Fruit fly (Drosophila melanogaster) whole organism, embryonic: ENCODE data around the gene CG14440.

Experiments used
- Ada2b ChIP-seq: fragments of 200-800 bp; sonication (Bioruptor generic); IDR thresholded peaks from 2 replicates; pipeline ENCODE4 v1.3.6; 2022; ENCODE audit warnings: missing biosample characterization, missing genetic modification characterization
- Awh ChIP-seq: fragments of 200-800 bp; sonication (Bioruptor generic); IDR thresholded peaks from 2 replicates; pipeline ENCODE4, ENCODE4 v1.3.6; 2022; ENCODE audit warnings: missing biosample characterization, missing genetic modification characterization
- CG11504 ChIP-seq: fragments of 200-800 bp; sonication (Bioruptor generic); optimal IDR thresholded peaks from 3 replicates; lab custom pipeline; 2019; ENCODE audit warnings: missing biosample characterization, mild to moderate bottlenecking, missing genetic modification characterization, moderate library complexity
- CG12219 ChIP-seq: fragments of 200-800 bp; sonication (Bioruptor generic); optimal IDR thresholded peaks from 3 replicates; lab custom pipeline; 2018; ENCODE audit warnings: missing biosample characterization, mild to moderate bottlenecking, missing genetic modification characterization
- CG13775 ChIP-seq: fragments of 200-800 bp; sonication (Bioruptor generic); optimal IDR thresholded peaks from 3 replicates; lab custom pipeline; 2017; ENCODE audit warnings: missing biosample characterization, mild to moderate bottlenecking, missing genetic modification characterization
- CG14014 ChIP-seq: fragments of 200-800 bp; sonication (Bioruptor generic); IDR thresholded peaks from 2 replicates; pipeline ENCODE4 v1.3.6; 2022; ENCODE audit warnings: missing biosample characterization, missing genetic modification characterization
- CG14441 ChIP-seq: fragments of 200-800 bp; sonication (Bioruptor generic); IDR thresholded peaks from 2 replicates; pipeline ENCODE4 v1.3.6; 2022; ENCODE audit warnings: missing biosample characterization, missing genetic modification characterization
- CG14860 ChIP-seq: fragments of 200-800 bp; sonication (Bioruptor generic); IDR thresholded peaks from 3 replicates; pipeline ENCODE4 v1.3.6; 2022; ENCODE audit warnings: missing biosample characterization, missing genetic modification characterization; ENCODE audit not compliant: partially characterized antibody
- CG1603 ChIP-seq: fragments of 200-800 bp; sonication (Bioruptor generic); optimal IDR thresholded peaks from 2 replicates; lab custom pipeline; 2019; ENCODE audit warnings: missing biosample characterization, mild to moderate bottlenecking, missing genetic modification characterization, moderate library complexity
- CG16813 ChIP-seq: fragments of 200-800 bp; sonication (Bioruptor generic); IDR thresholded peaks from 3 replicates; pipeline ENCODE4 v1.3.6; 2022; ENCODE audit warnings: missing biosample characterization, missing genetic modification characterization; ENCODE audit not compliant: partially characterized antibody
- CG17186 ChIP-seq: fragments of 200-800 bp; sonication (Bioruptor generic); optimal IDR thresholded peaks from 3 replicates; lab custom pipeline; 2017; ENCODE audit warnings: missing biosample characterization, missing genetic modification reagents, missing genetic modification characterization
- CG2889 ChIP-seq: fragments of 200-800 bp; sonication (Bioruptor generic); IDR thresholded peaks from 3 replicates; pipeline ENCODE4 v1.3.6; 2022; ENCODE audit warnings: missing biosample characterization, missing genetic modification characterization
- CG30431 ChIP-seq: fragments of 200-800 bp; sonication (Bioruptor generic); optimal IDR thresholded peaks from 2 replicates; lab custom pipeline; 2017; ENCODE audit warnings: missing biosample characterization, missing genetic modification characterization
- CG4854 ChIP-seq: fragments of 200-800 bp; sonication (Bioruptor generic); optimal IDR thresholded peaks from 2 replicates; lab custom pipeline; 2016; ENCODE audit warnings: missing biosample characterization, missing genetic modification characterization, inconsistent platforms
- CG6272 ChIP-seq: fragments of 200-800 bp; sonication (Bioruptor generic); IDR thresholded peaks from 2 replicates; pipeline ENCODE4 v1.3.6; 2022; ENCODE audit warnings: missing biosample characterization, missing genetic modification characterization
- CG6765 ChIP-seq: fragments of 200-800 bp; sonication (Bioruptor generic); optimal IDR thresholded peaks from 3 replicates; lab custom pipeline; 2017; ENCODE audit warnings: missing biosample characterization, mild to moderate bottlenecking, missing genetic modification characterization
- CG6791 ChIP-seq: fragments of 200-800 bp; sonication (Bioruptor generic); IDR thresholded peaks from 3 replicates; pipeline ENCODE4 v1.3.6; 2022; ENCODE audit warnings: missing biosample characterization, missing genetic modification characterization; ENCODE audit not compliant: partially characterized antibody
- CG7839 ChIP-seq: fragments of 200-800 bp; sonication (Bioruptor generic); optimal IDR thresholded peaks from 3 replicates; lab custom pipeline; 2018; ENCODE audit warnings: missing biosample characterization, mild to moderate bottlenecking, missing genetic modification characterization, moderate library complexity
- CG9609 ChIP-seq: fragments of 200-800 bp; sonication (Bioruptor generic); optimal IDR thresholded peaks from 3 replicates; lab custom pipeline; 2016; ENCODE audit warnings: missing biosample characterization, missing genetic modification characterization
- CoRest ChIP-seq: fragments of 200-800 bp; sonication (Bioruptor generic); optimal IDR thresholded peaks from 3 replicates; lab custom pipeline; 2018; ENCODE audit warnings: missing biosample characterization, mild to moderate bottlenecking, missing genetic modification characterization, moderate library complexity
- Dbx ChIP-seq: fragments of 200-800 bp; sonication (Bioruptor generic); IDR thresholded peaks from 3 replicates; pipeline ENCODE4 v1.3.6; 2022; ENCODE audit warnings: missing biosample characterization, missing genetic modification characterization
- Deaf1 ChIP-seq: fragments of 200-800 bp; optimal IDR thresholded peaks from 3 replicates; lab custom pipeline; 2019; ENCODE audit warnings: missing biosample characterization, mild to moderate bottlenecking, missing genetic modification characterization, moderate library complexity
- Dfd ChIP-seq, 2 experiments: fragments of >200 bp; optimal IDR thresholded peaks; 2 replicates each; lab custom pipeline; 2017; ENCODE audit warnings: missing biosample characterization in 2 of 2, missing genetic modification characterization in 2 of 2
- E2f2 ChIP-seq: fragments of 200-800 bp; sonication (Bioruptor generic); IDR thresholded peaks from 2 replicates; pipeline ENCODE4 v1.3.6; 2022; ENCODE audit warnings: missing biosample characterization, missing genetic modification characterization
- Gsc ChIP-seq: fragments of 200-800 bp; sonication (Bioruptor generic); IDR thresholded peaks from 2 replicates; pipeline ENCODE4 v1.3.6; 2022; ENCODE audit warnings: missing biosample characterization, missing genetic modification characterization
- HmgZ ChIP-seq: fragments of 200-800 bp; sonication (Bioruptor generic); optimal IDR thresholded peaks from 2 replicates; lab custom pipeline; 2018; ENCODE audit warnings: missing biosample characterization, mild to moderate bottlenecking, missing genetic modification characterization
- Lhr ChIP-seq: fragments of 200-800 bp; sonication (Bioruptor generic); optimal IDR thresholded peaks from 3 replicates; lab custom pipeline; 2017; ENCODE audit warnings: mild to moderate bottlenecking, missing biosample characterization, missing genetic modification reagents, missing genetic modification characterization
- MBD-R2 ChIP-seq: fragments of 200-800 bp; sonication (Bioruptor generic); IDR thresholded peaks from 2 replicates; pipeline ENCODE4 v1.3.6; 2022; ENCODE audit warnings: missing biosample characterization, missing genetic modification characterization
- Meics ChIP-seq: fragments of 200-800 bp; sonication (Bioruptor generic); optimal IDR thresholded peaks from 2 replicates; lab custom pipeline; 2017; ENCODE audit warnings: missing biosample characterization, mild to moderate bottlenecking, missing genetic modification characterization
- Nf-YA ChIP-seq: fragments of 200-800 bp; sonication (Bioruptor generic); IDR thresholded peaks from 2 replicates; pipeline ENCODE4 v1.3.6; 2022; ENCODE audit warnings: missing biosample characterization, missing genetic modification characterization
- ase ChIP-seq: fragments of 200-800 bp; sonication (Bioruptor generic); IDR thresholded peaks from 3 replicates; pipeline ENCODE4 v1.3.6; 2022; ENCODE audit warnings: missing biosample characterization, missing genetic modification characterization
- bsh ChIP-seq, 2 experiments: fragments of 200-800 bp; sonication (Bioruptor generic); optimal IDR thresholded peaks; 2 replicates each; lab custom pipeline; 2017 to 2018; ENCODE audit warnings: mild to moderate bottlenecking in 2 of 2, missing biosample characterization in 2 of 2, missing genetic modification characterization in 2 of 2, moderate library complexity in 1 of 2
- cas ChIP-seq: fragments of 200-800 bp; sonication (Bioruptor generic); IDR thresholded peaks from 2 replicates; pipeline ENCODE4 v1.3.6; 2022; ENCODE audit warnings: missing biosample characterization, missing genetic modification characterization
- crc ChIP-seq: fragments of 200-800 bp; sonication (Bioruptor generic); optimal IDR thresholded peaks from 2 replicates; lab custom pipeline; 2016; ENCODE audit warnings: missing biosample characterization, missing genetic modification characterization
- da ChIP-seq: fragments of 200-800 bp; sonication (Bioruptor generic); optimal IDR thresholded peaks from 2 replicates; lab custom pipeline; 2016; ENCODE audit warnings: missing biosample characterization, missing genetic modification characterization
- dati ChIP-seq: fragments of 200-800 bp; sonication (Bioruptor generic); IDR thresholded peaks from 2 replicates; pipeline ENCODE4 v1.3.6; 2022; ENCODE audit warnings: missing biosample characterization, missing genetic modification characterization
- dmrt11E ChIP-seq: fragments of 200-800 bp; sonication (Bioruptor generic); optimal IDR thresholded peaks from 3 replicates; lab custom pipeline; 2018; ENCODE audit warnings: missing biosample characterization, mild to moderate bottlenecking, missing genetic modification characterization, moderate library complexity
- esg ChIP-seq: fragments of 200-800 bp; sonication (Bioruptor generic); conservative IDR thresholded peaks from 2 replicates; pipeline ENCODE4 v1.3.6; 2022; ENCODE audit warnings: missing biosample characterization, missing genetic modification characterization
- exex ChIP-seq: fragments of 200-800 bp; sonication (Bioruptor generic); optimal IDR thresholded peaks from 4 replicates; lab custom pipeline; 2018; ENCODE audit warnings: missing biosample characterization, mild to moderate bottlenecking, missing genetic modification characterization, moderate library complexity
- maf-S ChIP-seq: fragments of 200-800 bp; sonication (Bioruptor generic); optimal IDR thresholded peaks from 2 replicates; lab custom pipeline; 2016; ENCODE audit warnings: missing biosample characterization, missing genetic modification characterization
- nmo ChIP-seq: fragments of 200-800 bp; sonication (Bioruptor generic); optimal IDR thresholded peaks from 2 replicates; lab custom pipeline; 2018; ENCODE audit warnings: missing biosample characterization, mild to moderate bottlenecking, missing genetic modification characterization, moderate library complexity
- p53 ChIP-seq: fragments of 200-800 bp; sonication (Bioruptor generic); optimal IDR thresholded peaks from 2 replicates; lab custom pipeline; 2016; ENCODE audit warnings: missing biosample characterization, missing genetic modification characterization
- repo ChIP-seq: fragments of 200-800 bp; sonication (Bioruptor generic); optimal IDR thresholded peaks from 2 replicates; lab custom pipeline; 2016; ENCODE audit warnings: missing biosample characterization, missing genetic modification characterization
- ro ChIP-seq: fragments of 200-800 bp; sonication (Bioruptor generic); IDR thresholded peaks from 2 replicates; pipeline ENCODE4 v1.3.6; 2022; ENCODE audit warnings: missing biosample characterization, missing genetic modification characterization
- row ChIP-seq: fragments of 200-800 bp; sonication (Bioruptor generic); IDR thresholded peaks from 3 replicates; pipeline ENCODE4 v1.3.6; 2022; ENCODE audit warnings: missing biosample characterization, missing genetic modification characterization
- trem ChIP-seq: fragments of 200-800 bp; optimal IDR thresholded peaks from 3 replicates; lab custom pipeline; 2019; ENCODE audit warnings: missing biosample characterization, mild to moderate bottlenecking, missing genetic modification characterization, moderate library complexity
- tup ChIP-seq: fragments of 200-800 bp; sonication (Bioruptor generic); optimal IDR thresholded peaks from 2 replicates; lab custom pipeline; 2016; ENCODE audit warnings: missing biosample characterization, mild to moderate bottlenecking, missing genetic modification characterization, moderate library complexity
- vvl ChIP-seq: fragments of 200-800 bp; sonication (Bioruptor generic); IDR thresholded peaks from 2 replicates; pipeline ENCODE4 v1.3.6; 2022; ENCODE audit warnings: missing biosample characterization, missing genetic modification characterization
- wek ChIP-seq: fragments of 200-800 bp; sonication (Bioruptor generic); optimal IDR thresholded peaks from 3 replicates; lab custom pipeline; 2018; ENCODE audit warnings: missing biosample characterization, mild to moderate bottlenecking, missing genetic modification characterization, moderate library complexity
- zen2 ChIP-seq: fragments of 200-800 bp; sonication (Bioruptor generic); IDR thresholded peaks from 3 replicates; pipeline ENCODE4 v1.3.6; 2022; ENCODE audit warnings: missing biosample characterization, missing genetic modification characterization; ENCODE audit not compliant: partially characterized antibody
- zfh1 ChIP-seq: fragments of 200-800 bp; sonication (Bioruptor generic); IDR thresholded peaks from 3 replicates; pipeline ENCODE4 v1.3.6; 2022; ENCODE audit warnings: missing biosample characterization, missing genetic modification characterization

Gene CG14440

DNA sequence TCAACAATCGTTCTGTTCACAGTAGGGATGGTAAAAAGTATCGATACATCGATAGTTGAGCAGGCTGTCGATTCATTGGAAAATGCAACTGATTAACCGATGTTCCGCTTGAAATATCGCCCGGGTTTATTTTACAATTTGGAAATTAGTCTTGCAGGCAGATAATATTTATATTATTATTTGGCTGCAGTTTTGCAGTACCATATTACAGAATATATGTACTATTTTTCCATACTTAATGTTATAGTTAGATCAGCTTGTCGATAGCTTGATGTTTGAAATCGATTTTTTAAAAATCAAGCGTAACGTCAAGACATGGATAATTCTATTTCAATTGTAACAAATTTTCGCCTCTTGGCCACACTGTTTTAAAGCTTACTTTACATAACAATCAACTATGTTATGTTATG is 3.4 kb downstream of the CG14440 start, which contains the start of gene CG14442 (continued):
- TF ChIP-seq CG2889 (no peak), CG30431 (GFP tag; lab: Kevin White, UChicago) (no peak), CG6765 (GFP tag; lab: Kevin White, UChicago) (no peak), ro (GFP tag; lab: Robert Waterston, UW) (no peak), Nf-YA (GFP tag; lab: Robert Waterston, UW) (no peak), CG9609 (peak; percentile 14), CG14014 (GFP tag; lab: Robert Waterston, UW) (no peak), dati (GFP tag; lab: Robert Waterston, UW) (no peak), Dfd (GFP tag; optimal IDR thresholded peaks at IDR 0.05; lab: Kevin White, UChicago) (no peak), Deaf1 (tag; lab: Kevin White, UChicago) (no peak), CG12219 (GFP tag; lab: Kevin White, UChicago) (no peak), dmrt11E (peak; percentile 7), Dbx (GFP tag; lab: Robert Waterston, UW) (no peak), Ada2b (GFP tag; lab: Robert Waterston, UW) (no peak), bsh (GFP tag; optimal IDR thresholded peaks at IDR 0.05; lab: Kevin White, UChicago) (peak in 1 of 2 experiments; percentile 25), exex (tag; lab: Kevin White, UChicago) (no peak), CG11504 (peak; percentile 37), cas (GFP tag; lab: Robert Waterston, UW) (no peak), CG4854 (GFP tag; lab: Kevin White, UChicago) (no peak), row (GFP tag; lab: Robert Waterston, UW) (peak; percentile 78), CG1603 (peak; percentile 66), maf-S (no peak), Gsc (GFP tag; lab: Robert Waterston, UW) (no peak), wek (GFP tag; lab: Kevin White, UChicago) (no peak), Meics (GFP tag; lab: Kevin White, UChicago) (peak; percentile 11), CG16813 (peak; percentile 93), repo (GFP tag; lab: Kevin White, UChicago) (no peak), CG6791 (peak; percentile 92), ase (GFP tag; lab: Robert Waterston, UW) (no peak), esg (GFP tag; lab: Robert Waterston, UW) (no peak), zen2 (GFP tag; lab: Robert Waterston, UW) (peak; percentile 91), CG17186 (GFP tag; lab: Kevin White, UChicago) (peak; percentile 16), MBD-R2 (GFP tag; lab: Robert Waterston, UW) (peak; percentile 8; the same call in 1 of the 2 replicates), nmo (GFP tag; lab: Kevin White, UChicago) (peak; percentile 62), Awh (GFP tag; lab: Robert Waterston, UW) (no peak), vvl (0 out of 2 replicates have a peak, but pooled peaks have one; percentile 20), CoRest (tag; lab: Kevin White, UChicago) (peak; percentile 56), CG7839 (tag; lab: Kevin White, UChicago) (no peak), CG14441 (GFP tag; lab: Robert Waterston, UW) (peak; percentile 70), Lhr (GFP tag; lab: Kevin White, UChicago) (peak; percentile 52), trem (peak; percentile 48), CG14860 (peak; percentile 92), tup (GFP tag; lab: Kevin White, UChicago) (no peak), da (GFP tag; lab: Kevin White, UChicago) (no peak), HmgZ (tag; lab: Kevin White, UChicago) (no peak), crc (GFP tag; lab: Kevin White, UChicago) (peak; percentile 4), p53 (GFP tag; lab: Kevin White, UChicago) (no peak), CG13775 (GFP tag; lab: Kevin White, UChicago) (peak; percentile 45), CG6272 (GFP tag; lab: Robert Waterston, UW) (no peak), E2f2 (peak; percentile 70), zfh1 (GFP tag; lab: Robert Waterston, UW) (peak; percentile 49; the same call in 1 of the 3 replicates)
